Worm (Caenorhabditis elegans): Measurements from ENCODE around the gene Y32F6A.5.

ce11 chrV:10399290-10399689 is 54.1 kb downstream of the Y32F6A.5 start:
- TF ChIP-seq ceh-28 (tag; optimal IDR thresholded peaks at IDR 0.05) (no peak), egl-27 (tag; optimal IDR thresholded peaks at IDR 0.05) (no peak), nhr-237 (tag; optimal IDR thresholded peaks at IDR 0.05) (no peak), lin-13 (GFP tag; optimal IDR thresholded peaks at IDR 0.05) (no peak), ztf-11 (tag; optimal IDR thresholded peaks at IDR 0.05) (no peak), fos-1 (tag; optimal IDR thresholded peaks at IDR 0.05) (no peak), nhr-102 (tag; optimal IDR thresholded peaks at IDR 0.05) (no peak), nhr-6 (tag; optimal IDR thresholded peaks at IDR 0.05) (no peak), nhr-42 (GFP tag; IDR thresholded peaks at IDR 0.05) (no peak)
